Fruit fly (Drosophila melanogaster) whole organism, embryonic: ENCODE results near the gene CG7402.

Experiments
- Atf-2 ChIP-seq: fragments of 200-800 bp; sonication (Bioruptor generic); optimal IDR thresholded peaks from 2 replicates; lab custom pipeline; 2016; ENCODE audit warnings: missing biosample characterization, missing genetic modification characterization
- Atf6 ChIP-seq: fragments of 200-800 bp; sonication (Bioruptor generic); IDR thresholded peaks from 2 replicates; pipeline ENCODE4 v1.3.6; 2022; ENCODE audit warnings: missing biosample characterization, missing genetic modification characterization
- Bgb ChIP-seq: fragments of 200-800 bp; sonication (Bioruptor generic); IDR thresholded peaks from 2 replicates; pipeline ENCODE4 v1.3.6; 2022; ENCODE audit warnings: missing biosample characterization, missing genetic modification characterization; ENCODE audit not compliant: partially characterized antibody
- Bteb2 ChIP-seq: fragments of 200-800 bp; sonication (Bioruptor generic); optimal IDR thresholded peaks from 2 replicates; lab custom pipeline; 2016; ENCODE audit warnings: missing biosample characterization, missing genetic modification characterization
- CG10431 ChIP-seq: fragments of 200-800 bp; sonication (Bioruptor generic); optimal IDR thresholded peaks from 3 replicates; lab custom pipeline; 2018; ENCODE audit warnings: missing biosample characterization, mild to moderate bottlenecking, missing genetic modification characterization
- CG10654 ChIP-seq: fragments of 200-800 bp; sonication (Bioruptor generic); optimal IDR thresholded peaks from 2 replicates; lab custom pipeline; 2016; ENCODE audit warnings: missing biosample characterization, missing genetic modification characterization
- CG12942 ChIP-seq: fragments of 200-800 bp; sonication (Bioruptor generic); optimal IDR thresholded peaks from 3 replicates; lab custom pipeline; 2016; ENCODE audit warnings: missing biosample characterization, missing genetic modification characterization
- CG15696 ChIP-seq: fragments of 200-800 bp; sonication (Bioruptor generic); optimal IDR thresholded peaks from 2 replicates; lab custom pipeline; 2019; ENCODE audit warnings: missing biosample characterization, mild to moderate bottlenecking, missing genetic modification characterization, moderate library complexity
- CG17612 ChIP-seq: fragments of 200-800 bp; sonication (Bioruptor generic); IDR thresholded peaks from 2 replicates; pipeline ENCODE4 v1.3.6; 2022; ENCODE audit warnings: missing biosample characterization, missing genetic modification characterization
- CG17912 ChIP-seq: fragments of 200-800 bp; sonication (Bioruptor generic); optimal IDR thresholded peaks from 2 replicates; lab custom pipeline; 2018; ENCODE audit warnings: missing biosample characterization, mild to moderate bottlenecking, missing genetic modification characterization
- CG34376 ChIP-seq: fragments of 200-800 bp; sonication (Bioruptor generic); optimal IDR thresholded peaks from 2 replicates; lab custom pipeline; 2018; ENCODE audit warnings: missing biosample characterization, mild to moderate bottlenecking, missing genetic modification characterization
- CG34422 ChIP-seq: fragments of 200-800 bp; sonication (Bioruptor generic); IDR thresholded peaks from 3 replicates; pipeline ENCODE4 v1.3.6; 2022; ENCODE audit warnings: missing biosample characterization, missing genetic modification characterization
- CG42726 ChIP-seq: fragments of 200-800 bp; sonication (Bioruptor generic); IDR thresholded peaks from 2 replicates; pipeline ENCODE4 v1.3.6; 2022; ENCODE audit warnings: missing biosample characterization, missing genetic modification characterization; ENCODE audit not compliant: partially characterized antibody
- CG4617 ChIP-seq: fragments of 200-800 bp; sonication (Bioruptor generic); optimal IDR thresholded peaks from 3 replicates; lab custom pipeline; 2016; ENCODE audit warnings: missing biosample characterization, missing genetic modification characterization, borderline replicate concordance
- CG4707 ChIP-seq: fragments of 200-800 bp; sonication (Bioruptor generic); optimal IDR thresholded peaks from 2 replicates; lab custom pipeline; 2018; ENCODE audit warnings: missing biosample characterization, mild to moderate bottlenecking, missing genetic modification characterization, moderate library complexity
- CG5180 ChIP-seq: fragments of 200-800 bp; sonication (Bioruptor generic); optimal IDR thresholded peaks from 3 replicates; lab custom pipeline; 2017; ENCODE audit warnings: missing biosample characterization, missing genetic modification characterization, mild to moderate bottlenecking, moderate library complexity, missing genetic modification reagents
- CG6854 ChIP-seq: fragments of 200-800 bp; sonication (Bioruptor generic); optimal IDR thresholded peaks from 3 replicates; lab custom pipeline; 2017; ENCODE audit warnings: missing biosample characterization, mild to moderate bottlenecking, missing genetic modification characterization
- CG7372 ChIP-seq: fragments of 200-800 bp; sonication (Bioruptor generic); IDR thresholded peaks from 2 replicates; pipeline ENCODE4 v1.3.6; 2022; ENCODE audit warnings: missing biosample characterization, missing genetic modification characterization
- CG7745 ChIP-seq: fragments of 200-800 bp; sonication (Bioruptor generic); optimal IDR thresholded peaks from 2 replicates; lab custom pipeline; 2018; ENCODE audit warnings: missing biosample characterization, mild to moderate bottlenecking, missing genetic modification characterization, moderate library complexity
- CG7963 ChIP-seq: fragments of 200-800 bp; sonication (Bioruptor generic); IDR thresholded peaks from 3 replicates; pipeline ENCODE4 v1.3.6; 2022; ENCODE audit warnings: missing biosample characterization, missing genetic modification characterization; ENCODE audit not compliant: partially characterized antibody
- CG8281 ChIP-seq: fragments of 200-800 bp; sonication (Bioruptor generic); optimal IDR thresholded peaks from 2 replicates; lab custom pipeline; 2018; ENCODE audit warnings: missing biosample characterization, mild to moderate bottlenecking, missing genetic modification characterization, moderate library complexity
- CG8478 ChIP-seq: fragments of >200 bp; optimal IDR thresholded peaks from 2 replicates; lab custom pipeline; 2018
- Ets65A ChIP-seq: fragments of 200-800 bp; sonication (Bioruptor generic); peaks from one replicate; lab custom pipeline; 2016; ENCODE audit warnings: missing biosample characterization, missing genetic modification characterization
- GATAe ChIP-seq: fragments of 200-800 bp; sonication (Bioruptor generic); conservative IDR thresholded peaks from 2 replicates; pipeline ENCODE4 v1.3.6; 2022; ENCODE audit warnings: missing biosample characterization, missing genetic modification characterization
- Gsc ChIP-seq: fragments of 200-800 bp; sonication (Bioruptor generic); IDR thresholded peaks from 2 replicates; pipeline ENCODE4 v1.3.6; 2022; ENCODE audit warnings: missing biosample characterization, missing genetic modification characterization
- HHEX ChIP-seq: fragments of 200-800 bp; sonication (Bioruptor generic); optimal IDR thresholded peaks from 3 replicates; lab custom pipeline; 2017; ENCODE audit warnings: missing biosample characterization, mild to moderate bottlenecking, missing genetic modification characterization, missing genetic modification reagents
- Hey ChIP-seq: fragments of 200-800 bp; sonication (Bioruptor generic); optimal IDR thresholded peaks from 3 replicates; lab custom pipeline; 2018; ENCODE audit warnings: missing biosample characterization, mild to moderate bottlenecking, missing genetic modification characterization
- MTF-1 ChIP-seq: fragments of 200-800 bp; sonication (Bioruptor generic); optimal IDR thresholded peaks from 2 replicates; lab custom pipeline; 2018; ENCODE audit warnings: missing biosample characterization, mild to moderate bottlenecking, missing genetic modification characterization, borderline replicate concordance
- Nf-YA ChIP-seq: fragments of 200-800 bp; sonication (Bioruptor generic); IDR thresholded peaks from 2 replicates; pipeline ENCODE4 v1.3.6; 2022; ENCODE audit warnings: missing biosample characterization, missing genetic modification characterization
- Poxn ChIP-seq: fragments of 200-800 bp; sonication (Bioruptor generic); IDR thresholded peaks from 2 replicates; pipeline ENCODE4 v1.3.6; 2022; ENCODE audit warnings: missing biosample characterization, missing genetic modification characterization
- Ssrp ChIP-seq: fragments of 200-800 bp; sonication (Bioruptor generic); optimal IDR thresholded peaks from 2 replicates; lab custom pipeline; 2018; ENCODE audit warnings: missing biosample characterization, mild to moderate bottlenecking, missing genetic modification characterization, moderate library complexity
- TFAM ChIP-seq: fragments of 200-800 bp; sonication (Bioruptor generic); optimal IDR thresholded peaks from 2 replicates; lab custom pipeline; 2017; ENCODE audit warnings: missing biosample characterization, missing genetic modification characterization, inconsistent platforms
- bigmax ChIP-seq: fragments of 200-800 bp; sonication (Bioruptor generic); optimal IDR thresholded peaks from 2 replicates; lab custom pipeline; 2018; ENCODE audit warnings: missing biosample characterization, mild to moderate bottlenecking, missing genetic modification characterization
- caup ChIP-seq: fragments of 200-800 bp; sonication (Bioruptor generic); optimal IDR thresholded peaks from 3 replicates; lab custom pipeline; 2017; ENCODE audit warnings: missing biosample characterization, mild to moderate bottlenecking, missing genetic modification characterization, moderate library complexity; ENCODE audit not compliant: severe bottlenecking
- dmrt99B ChIP-seq: fragments of 200-800 bp; sonication (Bioruptor generic); optimal IDR thresholded peaks from 2 replicates; lab custom pipeline; 2018; ENCODE audit warnings: missing biosample characterization, mild to moderate bottlenecking, missing genetic modification characterization, moderate library complexity
- emc ChIP-seq: fragments of 200-800 bp; sonication (Bioruptor generic); optimal IDR thresholded peaks from 2 replicates; lab custom pipeline; 2016; ENCODE audit warnings: missing biosample characterization, missing genetic modification characterization
- ems ChIP-seq: fragments of 200-800 bp; sonication (Bioruptor generic); optimal IDR thresholded peaks from 3 replicates; lab custom pipeline; 2016; ENCODE audit warnings: missing biosample characterization, missing genetic modification characterization
- ewg ChIP-seq: fragments of 200-800 bp; sonication (Bioruptor generic); optimal IDR thresholded peaks from 3 replicates; lab custom pipeline; 2017; ENCODE audit warnings: mild to moderate bottlenecking, missing biosample characterization, missing genetic modification reagents, missing genetic modification characterization
- exex ChIP-seq: fragments of 200-800 bp; sonication (Bioruptor generic); optimal IDR thresholded peaks from 4 replicates; lab custom pipeline; 2018; ENCODE audit warnings: missing biosample characterization, mild to moderate bottlenecking, missing genetic modification characterization, moderate library complexity
- fd96Cb ChIP-seq: fragments of 200-800 bp; sonication (Bioruptor generic); optimal IDR thresholded peaks from 2 replicates; lab custom pipeline; 2018; ENCODE audit warnings: missing biosample characterization, mild to moderate bottlenecking, missing genetic modification characterization, moderate library complexity
- lbe ChIP-seq: fragments of 200-800 bp; sonication (Bioruptor generic); optimal IDR thresholded peaks from 2 replicates; lab custom pipeline; 2016; ENCODE audit warnings: missing biosample characterization, mild to moderate bottlenecking, missing genetic modification characterization
- mam ChIP-seq: fragments of 200-800 bp; sonication (Bioruptor generic); optimal IDR thresholded peaks from 3 replicates; lab custom pipeline; 2016; ENCODE audit warnings: missing biosample characterization, missing genetic modification characterization
- nom ChIP-seq: fragments of 200-800 bp; sonication (Bioruptor generic); optimal IDR thresholded peaks from 2 replicates; lab custom pipeline; 2017; ENCODE audit warnings: missing biosample characterization, missing genetic modification characterization, mild to moderate bottlenecking, moderate library complexity, missing genetic modification reagents
- oc ChIP-seq: fragments of 200-800 bp; sonication (Bioruptor generic); optimal IDR thresholded peaks from 2 replicates; lab custom pipeline; 2018; ENCODE audit warnings: missing biosample characterization, mild to moderate bottlenecking, missing genetic modification characterization, moderate library complexity
- org-1 ChIP-seq: fragments of 200-800 bp; sonication (Bioruptor generic); optimal IDR thresholded peaks from 2 replicates; lab custom pipeline; 2017; ENCODE audit warnings: missing biosample characterization, missing genetic modification characterization
- prd ChIP-seq, 3 experiments: fragments of >200 bp in 2 of 3; fragments of 200-800 bp in 1 of 3; sonication (Bioruptor generic) in 1 of 3; optimal IDR thresholded peaks in 2 of 3; IDR thresholded peaks in 1 of 3; 2 replicates in 2 of 3; 3 replicates in 1 of 3; pipeline versions ENCODE4 v1.3.6 to Lab custom; 2017 to 2022; ENCODE audit warnings: missing biosample characterization in 1 of 3, missing genetic modification characterization in 1 of 3
- psq ChIP-seq: fragments of 200-800 bp; sonication (Bioruptor generic); optimal IDR thresholded peaks from 2 replicates; lab custom pipeline; 2017; ENCODE audit warnings: missing biosample characterization, missing genetic modification characterization
- tx ChIP-seq: fragments of 200-800 bp; sonication (Bioruptor generic); optimal IDR thresholded peaks from 2 replicates; lab custom pipeline; 2016; ENCODE audit warnings: missing biosample characterization, missing genetic modification characterization
- unpg ChIP-seq: fragments of 200-800 bp; sonication (Bioruptor generic); optimal IDR thresholded peaks from 3 replicates; lab custom pipeline; 2018; ENCODE audit warnings: missing biosample characterization, mild to moderate bottlenecking, missing genetic modification characterization, moderate library complexity
- zf30C ChIP-seq: fragments of 200-800 bp; sonication (Bioruptor generic); optimal IDR thresholded peaks from 3 replicates; lab custom pipeline; 2018; ENCODE audit warnings: missing biosample characterization, mild to moderate bottlenecking, missing genetic modification characterization

The CG7402 gene

DNA sequence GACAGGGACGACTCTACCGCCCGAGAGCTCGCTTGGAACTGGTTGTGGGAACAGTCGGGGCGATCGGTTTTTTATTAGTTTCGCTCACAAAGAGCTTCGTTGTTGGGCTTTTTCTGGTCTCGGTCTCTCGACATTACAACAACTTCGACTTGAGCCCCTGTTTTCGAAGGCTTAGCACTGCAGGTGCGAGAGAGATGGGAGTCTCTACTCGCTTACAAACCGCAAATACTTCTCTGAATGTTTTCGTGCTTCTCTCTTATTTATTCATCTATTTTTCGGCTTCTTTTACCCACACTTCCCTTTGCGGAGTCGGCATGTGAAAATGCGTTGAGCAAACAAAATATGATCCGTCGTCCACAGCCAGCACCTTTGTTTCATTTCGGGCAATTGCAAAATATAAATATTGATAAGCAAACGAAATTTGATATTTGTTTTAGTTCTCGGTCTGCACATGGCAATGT is 8.3 kb downstream of the CG7402 start, which contains the start of gene Tsp74F (continued):
- no peak for TF ChIP-seq CG7963 (GFP tag; lab: Robert Waterston, UW)
- no peak for TF ChIP-seq Atf-2 (GFP tag; lab: Kevin White, UChicago)
- no peak for TF ChIP-seq CG10431
- no peak for TF ChIP-seq CG6854 (GFP tag; lab: Kevin White, UChicago)
- TF ChIP-seq Bteb2 (GFP tag; lab: Kevin White, UChicago): no peak
- TF ChIP-seq prd (optimal IDR thresholded peaks at IDR 0.05; lab: Kevin White, UChicago): no peak
- TF ChIP-seq prd (GFP tag; IDR thresholded peaks at IDR 0.05; lab: Robert Waterston, UW): no peak
- no peak for TF ChIP-seq bigmax (GFP tag; lab: Kevin White, UChicago)
- TF ChIP-seq CG34422: no peak
- no peak for TF ChIP-seq Ets65A
- no peak for TF ChIP-seq CG17612 (GFP tag; lab: Robert Waterston, UW)
- TF ChIP-seq CG34376: peak; percentile 1
- no peak for TF ChIP-seq org-1 (GFP tag; lab: Kevin White, UChicago)
- no peak for TF ChIP-seq fd96Cb (tag; lab: Kevin White, UChicago)
- no peak for TF ChIP-seq Poxn
- TF ChIP-seq CG10654: no peak
- TF ChIP-seq Bgb (GFP tag; lab: Robert Waterston, UW): 0 out of 2 replicates have a peak, but pooled peaks have one; percentile 19
- TF ChIP-seq CG7372 (GFP tag; lab: Robert Waterston, UW): no peak
- no peak for TF ChIP-seq Nf-YA
- no peak for TF ChIP-seq mam
- TF ChIP-seq CG4707 (GFP tag; lab: Kevin White, UChicago): peak; percentile 21
- TF ChIP-seq ewg: no peak
- TF ChIP-seq CG17912 (GFP tag; lab: Kevin White, UChicago): no peak
- TF ChIP-seq nom (GFP tag; lab: Kevin White, UChicago): no peak
- TF ChIP-seq Gsc: no peak
- no peak for TF ChIP-seq Ssrp
- peak; percentile 5 for TF ChIP-seq psq (GFP tag; lab: Kevin White, UChicago)
- no peak for TF ChIP-seq emc
- no peak for TF ChIP-seq zf30C (GFP tag; lab: Kevin White, UChicago)
- TF ChIP-seq oc (tag; lab: Kevin White, UChicago): peak; percentile 61
- TF ChIP-seq lbe (GFP tag; lab: Kevin White, UChicago): no peak
- no peak for TF ChIP-seq CG4617 (GFP tag; lab: Kevin White, UChicago)
- TF ChIP-seq CG12942 (GFP tag; lab: Kevin White, UChicago): no peak
- no peak for TF ChIP-seq GATAe (GFP tag; lab: Robert Waterston, UW)
- TF ChIP-seq CG5180 (GFP tag; lab: Kevin White, UChicago): peak; percentile 19
- TF ChIP-seq CG15696 (tag; lab: Kevin White, UChicago): peak; percentile 27
- no peak for TF ChIP-seq CG8478 (lab: Kevin White, UChicago)
- peak; percentile 28 for TF ChIP-seq HHEX (GFP tag; lab: Kevin White, UChicago)
- TF ChIP-seq dmrt99B: peak; percentile 43
- TF ChIP-seq CG7745 (tag; lab: Kevin White, UChicago): no peak
- TF ChIP-seq tx (GFP tag; lab: Kevin White, UChicago): no peak
- TF ChIP-seq unpg: no peak
- TF ChIP-seq caup: no peak
- no peak for TF ChIP-seq TFAM
- TF ChIP-seq ems: no peak
- TF ChIP-seq Atf6 (GFP tag; lab: Robert Waterston, UW): no peak
- no peak for TF ChIP-seq Hey (tag; lab: Kevin White, UChicago)
- TF ChIP-seq CG8281 (tag; lab: Kevin White, UChicago): peak; percentile 7
- peak; percentile 6 for TF ChIP-seq MTF-1
- TF ChIP-seq exex (tag; lab: Kevin White, UChicago): peak; percentile 11
- TF ChIP-seq CG42726 (GFP tag; lab: Robert Waterston, UW): no peak
